Fruit fly (Drosophila melanogaster) whole organism, embryonic: ENCODE results near the gene CG1317.

ENCODE experiments used
- CG1024 ChIP-seq: fragments of 200-800 bp; sonication (Bioruptor generic); IDR thresholded peaks from 2 replicates; pipeline ENCODE4 v1.3.6; 2022; ENCODE audit warnings: missing biosample characterization, missing genetic modification characterization
- CG10462 ChIP-seq: fragments of 200-800 bp; sonication (Bioruptor generic); optimal IDR thresholded peaks from 2 replicates; lab custom pipeline; 2016; ENCODE audit warnings: missing biosample characterization, missing genetic modification characterization
- CG11504 ChIP-seq: fragments of 200-800 bp; sonication (Bioruptor generic); optimal IDR thresholded peaks from 3 replicates; lab custom pipeline; 2019; ENCODE audit warnings: missing biosample characterization, mild to moderate bottlenecking, missing genetic modification characterization, moderate library complexity
- CG11560 ChIP-seq: fragments of 200-800 bp; sonication (Bioruptor generic); IDR thresholded peaks from 3 replicates; pipeline ENCODE4 v1.3.6; 2022; ENCODE audit warnings: missing biosample characterization, missing genetic modification characterization
- CG12659 ChIP-seq: fragments of 200-800 bp; sonication (Bioruptor generic); optimal IDR thresholded peaks from 3 replicates; lab custom pipeline; 2017; ENCODE audit warnings: mild to moderate bottlenecking, missing biosample characterization, missing genetic modification reagents, missing genetic modification characterization
- CG13123 ChIP-seq: fragments of 200-800 bp; sonication (Bioruptor generic); optimal IDR thresholded peaks from 2 replicates; lab custom pipeline; 2016; ENCODE audit warnings: missing biosample characterization, missing genetic modification characterization
- CG13894 ChIP-seq: fragments of 200-800 bp; sonication (Bioruptor generic); optimal IDR thresholded peaks from 3 replicates; lab custom pipeline; 2018; ENCODE audit warnings: missing biosample characterization, mild to moderate bottlenecking, missing genetic modification characterization, moderate library complexity
- CG14014 ChIP-seq: fragments of 200-800 bp; sonication (Bioruptor generic); IDR thresholded peaks from 2 replicates; pipeline ENCODE4 v1.3.6; 2022; ENCODE audit warnings: missing biosample characterization, missing genetic modification characterization
- CG1603 ChIP-seq: fragments of 200-800 bp; sonication (Bioruptor generic); optimal IDR thresholded peaks from 2 replicates; lab custom pipeline; 2019; ENCODE audit warnings: missing biosample characterization, mild to moderate bottlenecking, missing genetic modification characterization, moderate library complexity
- CG16813 ChIP-seq: fragments of 200-800 bp; sonication (Bioruptor generic); IDR thresholded peaks from 3 replicates; pipeline ENCODE4 v1.3.6; 2022; ENCODE audit warnings: missing biosample characterization, missing genetic modification characterization; ENCODE audit not compliant: partially characterized antibody
- CG17802 ChIP-seq: fragments of 200-800 bp; sonication (Bioruptor generic); optimal IDR thresholded peaks from 2 replicates; lab custom pipeline; 2018; ENCODE audit warnings: missing biosample characterization, mild to moderate bottlenecking, missing genetic modification characterization, moderate library complexity
- CG17829 ChIP-seq: fragments of 200-800 bp; optimal IDR thresholded peaks from 2 replicates; lab custom pipeline; 2019; ENCODE audit warnings: missing biosample characterization, mild to moderate bottlenecking, missing genetic modification characterization, moderate library complexity
- CG2199 ChIP-seq: fragments of 200-800 bp; sonication (Bioruptor generic); IDR thresholded peaks from 3 replicates; pipeline ENCODE4 v1.3.6; 2022; ENCODE audit warnings: missing biosample characterization, missing genetic modification characterization
- CG31365 ChIP-seq: fragments of 200-800 bp; sonication (Bioruptor generic); optimal IDR thresholded peaks from 2 replicates; lab custom pipeline; 2018; ENCODE audit warnings: missing biosample characterization, mild to moderate bottlenecking, missing genetic modification characterization
- CG9437 ChIP-seq: fragments of 200-800 bp; sonication (Bioruptor generic); optimal IDR thresholded peaks from 2 replicates; lab custom pipeline; 2018; ENCODE audit warnings: missing biosample characterization, mild to moderate bottlenecking, missing genetic modification characterization
- CTCF ChIP-seq: fragments of 200-800 bp; sonication (Bioruptor generic); optimal IDR thresholded peaks from 2 replicates; lab custom pipeline; 2017; ENCODE audit warnings: missing biosample characterization, mild to moderate bottlenecking, missing genetic modification characterization, moderate library complexity
- Dad ChIP-seq: fragments of 200-800 bp; sonication (Bioruptor generic); optimal IDR thresholded peaks from 3 replicates; lab custom pipeline; 2016; ENCODE audit warnings: missing biosample characterization, missing genetic modification characterization
- Dll ChIP-seq: fragments of 200-800 bp; sonication (Bioruptor generic); IDR thresholded peaks from 4 replicates; pipeline ENCODE4 v1.3.6; 2022; ENCODE audit warnings: missing biosample characterization, missing genetic modification characterization; ENCODE audit not compliant: partially characterized antibody
- Doc3 ChIP-seq: fragments of 200-800 bp; sonication (Bioruptor generic); IDR thresholded peaks from 3 replicates; pipeline ENCODE4 v1.3.6; 2022; ENCODE audit warnings: missing biosample characterization, missing genetic modification characterization; ENCODE audit not compliant: partially characterized antibody
- Hmr ChIP-seq: fragments of 200-800 bp; sonication (Bioruptor generic); optimal IDR thresholded peaks from 3 replicates; lab custom pipeline; 2017; ENCODE audit warnings: mild to moderate bottlenecking, missing biosample characterization, missing genetic modification reagents, missing genetic modification characterization
- Mad ChIP-seq: fragments of 200-800 bp; sonication (Bioruptor generic); optimal IDR thresholded peaks from 2 replicates; lab custom pipeline; 2016; ENCODE audit warnings: missing biosample characterization, missing genetic modification characterization
- Side ChIP-seq: fragments of 200-800 bp; sonication (Bioruptor generic); optimal IDR thresholded peaks from 2 replicates; lab custom pipeline; 2016; ENCODE audit warnings: missing biosample characterization, missing genetic modification characterization
- Sox102F ChIP-seq: fragments of 200-800 bp; sonication (Bioruptor generic); optimal IDR thresholded peaks from 2 replicates; lab custom pipeline; 2018; ENCODE audit warnings: missing biosample characterization, mild to moderate bottlenecking, missing genetic modification characterization, moderate library complexity
- Sry-β ChIP-seq: fragments of 200-800 bp; sonication (Bioruptor generic); optimal IDR thresholded peaks from 2 replicates; lab custom pipeline; 2018; ENCODE audit warnings: missing biosample characterization, mild to moderate bottlenecking, missing genetic modification characterization, moderate library complexity
- Sry-δ ChIP-seq: fragments of 200-800 bp; sonication (Bioruptor generic); optimal IDR thresholded peaks from 2 replicates; lab custom pipeline; 2016; ENCODE audit warnings: missing biosample characterization, missing genetic modification characterization
- YL-1 ChIP-seq: fragments of 200-800 bp; sonication (Bioruptor generic); optimal IDR thresholded peaks from 3 replicates; lab custom pipeline; 2017; ENCODE audit warnings: missing biosample characterization, mild to moderate bottlenecking, missing genetic modification characterization
- amos ChIP-seq: fragments of 200-800 bp; sonication (Bioruptor generic); IDR thresholded peaks from 2 replicates; pipeline ENCODE4 v1.3.6; 2022; ENCODE audit warnings: missing biosample characterization, missing genetic modification characterization; ENCODE audit not compliant: partially characterized antibody
- bigmax ChIP-seq: fragments of 200-800 bp; sonication (Bioruptor generic); optimal IDR thresholded peaks from 2 replicates; lab custom pipeline; 2018; ENCODE audit warnings: missing biosample characterization, mild to moderate bottlenecking, missing genetic modification characterization
- cato ChIP-seq: fragments of 200-800 bp; sonication (Bioruptor generic); optimal IDR thresholded peaks from 2 replicates; lab custom pipeline; 2016; ENCODE audit warnings: missing biosample characterization, missing genetic modification characterization, borderline replicate concordance
- caup ChIP-seq: fragments of 200-800 bp; sonication (Bioruptor generic); optimal IDR thresholded peaks from 3 replicates; lab custom pipeline; 2017; ENCODE audit warnings: missing biosample characterization, mild to moderate bottlenecking, missing genetic modification characterization, moderate library complexity; ENCODE audit not compliant: severe bottlenecking
- chn ChIP-seq: fragments of 200-800 bp; sonication (Bioruptor generic); optimal IDR thresholded peaks from 2 replicates; lab custom pipeline; 2016; ENCODE audit warnings: missing biosample characterization, missing genetic modification characterization
- croc ChIP-seq: fragments of 200-800 bp; sonication (Bioruptor generic); conservative IDR thresholded peaks from 3 replicates; pipeline ENCODE4 v1.3.6; 2022; ENCODE audit warnings: missing biosample characterization, missing genetic modification characterization
- dpn ChIP-seq, 2 experiments: fragments of 200-800 bp; sonication (Bioruptor generic); optimal IDR thresholded peaks; 3 replicates each; lab custom pipeline; 2016; ENCODE audit warnings: missing biosample characterization in 2 of 2, missing genetic modification characterization in 2 of 2
- gem ChIP-seq: fragments of 200-800 bp; sonication (Bioruptor generic); optimal IDR thresholded peaks from 2 replicates; lab custom pipeline; 2019; ENCODE audit warnings: missing biosample characterization, mild to moderate bottlenecking, missing genetic modification characterization, moderate library complexity
- gfzf ChIP-seq: fragments of 200-800 bp; sonication (Bioruptor generic); optimal IDR thresholded peaks from 2 replicates; lab custom pipeline; 2016; ENCODE audit warnings: missing biosample characterization, mild to moderate bottlenecking, missing genetic modification characterization, moderate library complexity
- gro ChIP-seq: fragments of 200-800 bp; sonication (Bioruptor generic); optimal IDR thresholded peaks from 2 replicates; lab custom pipeline; 2016; ENCODE audit warnings: missing biosample characterization, missing genetic modification characterization
- her ChIP-seq: fragments of 200-800 bp; sonication (Bioruptor generic); optimal IDR thresholded peaks from 2 replicates; lab custom pipeline; 2016; ENCODE audit warnings: missing biosample characterization, missing genetic modification characterization
- hth ChIP-seq: fragments of >200 bp; optimal IDR thresholded peaks from 2 replicates; lab custom pipeline; 2017; ENCODE audit warnings: inconsistent platforms
- inv ChIP-seq: fragments of 200-800 bp; sonication (Bioruptor generic); IDR thresholded peaks from 2 replicates; pipeline ENCODE4 v1.3.6; 2022; ENCODE audit warnings: missing biosample characterization, missing genetic modification characterization; ENCODE audit not compliant: partially characterized antibody
- kay ChIP-seq: fragments of 200-800 bp; sonication (Bioruptor generic); optimal IDR thresholded peaks from 2 replicates; lab custom pipeline; 2016; ENCODE audit warnings: missing biosample characterization, missing genetic modification characterization
- luna ChIP-seq: fragments of 200-800 bp; sonication (Bioruptor generic); optimal IDR thresholded peaks from 2 replicates; lab custom pipeline; 2016; ENCODE audit warnings: missing biosample characterization, missing genetic modification characterization
- nerfin-2 ChIP-seq: fragments of 200-800 bp; sonication (Bioruptor generic); IDR thresholded peaks from 2 replicates; pipeline ENCODE4 v1.3.6; 2022; ENCODE audit warnings: missing biosample characterization, missing genetic modification characterization; ENCODE audit not compliant: partially characterized antibody
- peb ChIP-seq: fragments of 200-800 bp; sonication (Bioruptor generic); IDR thresholded peaks from 2 replicates; pipeline ENCODE4 v1.3.6; 2022; ENCODE audit warnings: missing biosample characterization, missing genetic modification characterization
- phol ChIP-seq: fragments of 200-800 bp; sonication (Bioruptor generic); optimal IDR thresholded peaks from 3 replicates; lab custom pipeline; 2018; ENCODE audit warnings: missing biosample characterization, mild to moderate bottlenecking, missing genetic modification characterization, moderate library complexity
- pros ChIP-seq: fragments of 200-800 bp; sonication (Bioruptor generic); optimal IDR thresholded peaks from 3 replicates; lab custom pipeline; 2019; ENCODE audit warnings: missing biosample characterization, mild to moderate bottlenecking, missing genetic modification characterization, moderate library complexity
- ranshi ChIP-seq: fragments of 200-800 bp; sonication (Bioruptor generic); IDR thresholded peaks from 2 replicates; pipeline ENCODE4 v1.3.6; 2022; ENCODE audit warnings: missing biosample characterization, missing genetic modification characterization
- repo ChIP-seq: fragments of 200-800 bp; sonication (Bioruptor generic); optimal IDR thresholded peaks from 2 replicates; lab custom pipeline; 2016; ENCODE audit warnings: missing biosample characterization, missing genetic modification characterization
- sens-2 ChIP-seq: fragments of 200-800 bp; sonication (Bioruptor generic); IDR thresholded peaks from 2 replicates; pipeline ENCODE4 v1.3.6; 2022; ENCODE audit warnings: missing biosample characterization, missing genetic modification characterization
- sob ChIP-seq: fragments of 200-800 bp; sonication (Bioruptor generic); IDR thresholded peaks from 2 replicates; pipeline ENCODE4 v1.3.6; 2022; ENCODE audit warnings: missing biosample characterization, missing genetic modification characterization

Gene CG1317

DNA sequence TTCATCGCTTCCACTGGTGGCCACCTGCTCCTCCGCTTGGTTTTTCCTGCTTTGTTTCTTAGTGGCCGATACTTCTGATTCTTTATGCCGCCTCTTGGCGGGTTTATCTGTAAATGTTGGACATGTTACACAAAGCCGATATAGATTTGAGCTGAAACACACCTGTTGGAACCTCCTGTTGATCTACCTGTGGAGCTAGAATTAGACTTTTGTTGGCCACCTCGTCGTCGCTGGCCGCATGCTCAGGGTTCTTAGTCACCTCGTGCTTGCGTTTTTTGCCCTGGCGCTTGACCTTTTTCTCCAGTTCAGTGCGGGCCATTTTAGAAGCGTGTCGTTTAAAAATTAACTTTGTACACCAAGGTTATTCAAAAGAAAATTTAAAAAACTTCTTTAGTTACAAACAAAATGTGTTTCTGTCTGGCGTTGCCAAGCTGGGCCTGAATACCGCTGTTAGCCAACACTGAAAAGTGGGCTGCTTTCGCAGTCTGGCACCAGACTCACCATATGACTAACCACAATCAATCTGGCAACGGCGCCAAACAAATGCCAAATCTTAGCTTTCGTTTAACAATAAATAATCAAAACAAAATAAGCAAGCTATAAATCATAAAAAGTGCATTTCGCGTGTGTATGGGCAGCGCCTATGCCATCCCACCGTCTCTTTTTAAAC, 5.5 kb upstream of the CG1317 start, which contains the start of the genes CG15877 and Svil (continued):
- peak; percentile 76 for TF ChIP-seq kay
- TF ChIP-seq CTCF = peak; percentile 22
- no peak for TF ChIP-seq gem (tag; lab: Kevin White, UChicago)
- peak; percentile 29 for TF ChIP-seq luna
- TF ChIP-seq CG14014 (GFP tag; lab: Robert Waterston, UW) = peak; percentile 18; the same call in 1 of the 2 replicates
- TF ChIP-seq Hmr (GFP tag; lab: Kevin White, UChicago) = peak; percentile 25
- no peak for TF ChIP-seq ranshi (GFP tag; lab: Robert Waterston, UW)
- peak; percentile 28 for TF ChIP-seq Sry-δ
- TF ChIP-seq Sox102F = no peak
- TF ChIP-seq CG16813 (GFP tag; lab: Robert Waterston, UW) = peak; percentile 44; the same call in 1 of the 3 replicates
- TF ChIP-seq nerfin-2 = 0 out of 2 replicates have a peak, but pooled peaks have one; percentile 19
- no peak for TF ChIP-seq CG10462 (GFP tag; lab: Kevin White, UChicago)
- TF ChIP-seq CG9437 (GFP tag; lab: Kevin White, UChicago) = no peak
- peak; percentile 1 for TF ChIP-seq gro
- TF ChIP-seq phol (tag; lab: Kevin White, UChicago) = peak; percentile 24
- 0 out of 2 replicates have a peak, but pooled peaks have one; percentile 2 for TF ChIP-seq CG1024
- peak; percentile 47 for TF ChIP-seq her (GFP tag; lab: Kevin White, UChicago)
- no peak for TF ChIP-seq Side
- TF ChIP-seq CG17802 (tag; lab: Kevin White, UChicago) = peak; percentile 47
- 0 out of 3 replicates have a peak, but pooled peaks have one; percentile 30 for TF ChIP-seq Doc3 (GFP tag; lab: Robert Waterston, UW)
- no peak for TF ChIP-seq CG13123
- no peak for TF ChIP-seq CG13894 (tag; lab: Kevin White, UChicago)
- TF ChIP-seq Mad (GFP tag; lab: Kevin White, UChicago) = peak; percentile 41
- TF ChIP-seq chn (GFP tag; lab: Kevin White, UChicago) = peak; percentile 45
- no peak for TF ChIP-seq sens-2 (GFP tag; lab: Robert Waterston, UW)
- peak; percentile 36 for TF ChIP-seq CG12659
- no peak for TF ChIP-seq bigmax (GFP tag; lab: Kevin White, UChicago)
- peak; percentile 31 for TF ChIP-seq repo (GFP tag; lab: Kevin White, UChicago)
- TF ChIP-seq Sry-β (GFP tag; lab: Kevin White, UChicago) = peak; percentile 53
- no peak for TF ChIP-seq Dad (GFP tag; lab: Kevin White, UChicago)
- no peak for TF ChIP-seq pros (GFP tag; lab: Kevin White, UChicago)
- 0 out of 4 replicates have a peak, but pooled peaks have one; percentile 41 for TF ChIP-seq Dll (GFP tag; lab: Robert Waterston, UW)
- TF ChIP-seq croc (GFP tag; lab: Robert Waterston, UW) = no peak
- peak; percentile 72 for TF ChIP-seq CG1603 (tag; lab: Kevin White, UChicago)
- peak; percentile 2 for TF ChIP-seq CG17829 (tag; lab: Kevin White, UChicago)
- TF ChIP-seq CG11560 (tag; lab: Robert Waterston, UW) = no peak
- peak; percentile 37 for TF ChIP-seq CG11504 (tag; lab: Kevin White, UChicago)
- no peak for TF ChIP-seq inv
- no peak for TF ChIP-seq CG31365 (tag; lab: Kevin White, UChicago)
- no peak for TF ChIP-seq amos
- peak; percentile 66 for TF ChIP-seq YL-1 (GFP tag; lab: Kevin White, UChicago)
- TF ChIP-seq gfzf (GFP tag; lab: Kevin White, UChicago) = peak; percentile 27
- TF ChIP-seq sob (GFP tag; lab: Robert Waterston, UW) = peak; percentile 51
- no peak for TF ChIP-seq peb (GFP tag; lab: Robert Waterston, UW)
- 0 out of 3 replicates have a peak, but pooled peaks have one; percentile 52 for TF ChIP-seq CG2199 (GFP tag; lab: Robert Waterston, UW)
- no peak for TF ChIP-seq hth (lab: Kevin White, UChicago)
- TF ChIP-seq caup (GFP tag; lab: Kevin White, UChicago) = no peak
- peak in 1 of 2 experiments; percentile 36 for TF ChIP-seq dpn (GFP tag; optimal IDR thresholded peaks at IDR 0.05; lab: Kevin White, UChicago)
- TF ChIP-seq cato (GFP tag; lab: Kevin White, UChicago) = no peak
